Worm (Caenorhabditis elegans) whole organism, young adult: ENCODE measurements around the gene oxi-1.

ENCODE experiments used
- Y53F4B.3 ChIP-seq: fragments of 200-800 bp; sonication (Bioruptor generic); IDR thresholded peaks from 2 replicates; pipeline ENCODE4 v1.3.6; 2022; ENCODE audit warnings: missing genetic modification reagents, missing genetic modification characterization, missing compliant biosample characterization
- ama-1 ChIP-seq, 3 experiments: fragments of 150-350 bp in 1 of 3; sonication (generic microtip) in 2 of 3; optimal IDR thresholded peaks; 2 replicates each; lab custom pipeline; 2014 to 2018; ENCODE audit warnings: missing biosample characterization in 2 of 3, missing genetic modification characterization in 2 of 3, missing genetic modification reagents in 2 of 3
- ccch-3 ChIP-seq: fragments of 200-800 bp; sonication (Bioruptor generic); optimal IDR thresholded peaks from 2 replicates; lab custom pipeline; 2018; ENCODE audit warnings: mild to moderate bottlenecking, missing genetic modification characterization, missing compliant biosample characterization
- ceh-100 ChIP-seq: fragments of 200-800 bp; sonication (Bioruptor generic); IDR thresholded peaks from 2 replicates; pipeline ENCODE4 v1.3.6; 2022; ENCODE audit warnings: missing genetic modification reagents, missing genetic modification characterization, missing compliant biosample characterization
- ekl-4 ChIP-seq: fragments of 200-800 bp; sonication (Bioruptor generic); IDR thresholded peaks from 2 replicates; pipeline ENCODE4 v1.3.6; 2022; ENCODE audit warnings: missing genetic modification reagents, missing genetic modification characterization, missing compliant biosample characterization
- lin-35 ChIP-seq, 3 experiments: fragments of 150-350 bp in 2 of 3; sonication (generic microtip) in 1 of 3; optimal IDR thresholded peaks; 2 replicates each; lab custom pipeline; 2014 to 2018; ENCODE audit warnings: missing biosample characterization in 3 of 3, missing genetic modification characterization in 3 of 3, missing genetic modification reagents in 3 of 3
- lsl-1 ChIP-seq: fragments of 200-800 bp; sonication (Bioruptor generic); optimal IDR thresholded peaks from 2 replicates; lab custom pipeline; 2018; ENCODE audit warnings: mild to moderate bottlenecking, missing genetic modification characterization, moderate library complexity, missing compliant biosample characterization
- mes-4 ChIP-seq: sonication (generic microtip); optimal IDR thresholded peaks from 2 replicates; lab custom pipeline; 2016; ENCODE audit warnings: missing genotype, missing genetic modification characterization, missing compliant biosample characterization
- unc-62 ChIP-seq: fragments of 150-350 bp; optimal IDR thresholded peaks from 2 replicates; lab custom pipeline; 2014; ENCODE audit warnings: missing biosample characterization, missing genetic modification reagents, missing genetic modification characterization

ce11 chrIII:10907678-10908217 is 49.7 kb downstream of the oxi-1 start:
- no peak for TF ChIP-seq mes-4 (tag; lab: Kevin White, UChicago)
- peak in 1 of 3 experiments; percentile 70 for TF ChIP-seq lin-35 (GFP tag; optimal IDR thresholded peaks at IDR 0.05; lab: Kevin White, UChicago)
- no peak for TF ChIP-seq lsl-1
- TF ChIP-seq ceh-100 (GFP tag; lab: Robert Waterston, UW): no peak
- no peak for TF ChIP-seq ccch-3
- TF ChIP-seq unc-62 (GFP tag; lab: Kevin White, UChicago): no peak
- no peak for TF ChIP-seq ama-1 (optimal IDR thresholded peaks at IDR 0.05; lab: Kevin White, UChicago)
- no peak for TF ChIP-seq ama-1 (GFP tag; optimal IDR thresholded peaks at IDR 0.05; lab: Kevin White, UChicago)
- TF ChIP-seq Y53F4B.3 (GFP tag; lab: Robert Waterston, UW): no peak
- no peak for TF ChIP-seq ekl-4 (GFP tag; lab: Robert Waterston, UW)
